Worm (Caenorhabditis elegans) whole organism, late embryonic: ENCODE measurements around the gene nhr-201.

Experiments used
- ceh-19 ChIP-seq: fragments of 200-800 bp; sonication (Bioruptor generic); optimal IDR thresholded peaks from 2 replicates; lab custom pipeline; 2018; ENCODE audit warnings: mild to moderate bottlenecking, missing genetic modification characterization, missing compliant biosample characterization
- hlh-13 ChIP-seq: fragments of 200-800 bp; sonication (Bioruptor generic); optimal IDR thresholded peaks from 2 replicates; lab custom pipeline; 2018; ENCODE audit warnings: mild to moderate bottlenecking, missing genetic modification characterization, missing compliant biosample characterization

DNA sequence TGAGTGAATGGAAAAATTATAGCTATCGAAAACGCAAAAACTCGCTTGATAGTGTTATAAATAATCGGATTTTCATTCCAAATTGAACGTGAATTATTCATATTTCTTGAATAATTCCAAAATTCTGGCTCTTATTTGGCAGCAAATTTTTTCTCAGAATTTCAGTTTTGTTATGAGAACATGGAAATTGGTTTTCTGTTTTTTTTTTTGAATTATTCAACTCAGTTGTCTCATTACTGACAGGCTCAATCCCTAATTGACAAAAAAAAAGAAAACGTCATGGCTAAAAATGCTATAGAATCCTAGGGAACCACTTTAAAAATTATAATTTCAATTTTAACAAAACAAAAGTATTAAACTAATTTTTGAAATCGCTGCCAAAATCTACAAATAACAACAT is 15.5 kb upstream of the nhr-201 start, which contains the start of gene srh-35:
- TF ChIP-seq ceh-19, result no peak
- no peak for TF ChIP-seq hlh-13 (GFP tag; lab: Kevin White, UChicago)
